Worm (Caenorhabditis elegans): Measurements from ENCODE around the gene R13H4.7.

Gene R13H4.7

DNA sequence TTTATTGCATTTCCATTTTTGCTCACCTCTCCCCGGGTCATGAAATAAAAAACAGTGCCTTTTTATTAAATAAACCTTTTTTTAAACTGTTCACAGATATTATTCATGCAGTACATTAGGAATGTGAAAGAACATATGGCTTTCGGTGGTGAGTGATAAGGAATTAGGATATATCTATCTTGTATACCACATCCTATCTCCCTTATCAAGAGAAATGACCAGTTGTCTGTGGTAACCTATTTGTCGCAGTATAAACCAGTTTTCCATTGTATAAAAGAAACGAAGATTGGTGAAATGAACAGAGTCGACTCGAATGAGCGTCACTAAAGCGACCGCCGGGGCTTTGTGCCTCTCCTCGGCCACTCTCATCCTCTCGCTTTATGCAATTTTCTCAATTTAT is 38.8 kb downstream of the R13H4.7 start, which contains the start of gene col-158:
Gene col-158 (plus strand): TSS at position 301 of the 400 bp plus-strand sequence.
- TF ChIP-seq dox-1 (GFP tag; IDR thresholded peaks at IDR 0.05) = no peak
- TF ChIP-seq hsf-1 (GFP tag; IDR thresholded peaks at IDR 0.05) = no peak
- TF ChIP-seq Y53G8AR.9 (GFP tag; conservative IDR thresholded peaks at IDR 0.05) = no peak
- no peak for TF ChIP-seq ztf-22 (GFP tag; optimal IDR thresholded peaks at IDR 0.05)
- TF ChIP-seq mxl-1 (tag; optimal IDR thresholded peaks at IDR 0.05) = no peak
- TF ChIP-seq efl-1 (GFP tag; optimal IDR thresholded peaks at IDR 0.05) = no peak
- no peak for TF ChIP-seq nhr-90 (tag; optimal IDR thresholded peaks at IDR 0.05)
- no peak for TF ChIP-seq tlf-1 (GFP tag; optimal IDR thresholded peaks at IDR 0.05)
- no peak for TF ChIP-seq ztf-26 (tag; optimal IDR thresholded peaks at IDR 0.05)
- no peak for TF ChIP-seq ceh-91 (GFP tag; IDR thresholded peaks at IDR 0.05)

DNA sequence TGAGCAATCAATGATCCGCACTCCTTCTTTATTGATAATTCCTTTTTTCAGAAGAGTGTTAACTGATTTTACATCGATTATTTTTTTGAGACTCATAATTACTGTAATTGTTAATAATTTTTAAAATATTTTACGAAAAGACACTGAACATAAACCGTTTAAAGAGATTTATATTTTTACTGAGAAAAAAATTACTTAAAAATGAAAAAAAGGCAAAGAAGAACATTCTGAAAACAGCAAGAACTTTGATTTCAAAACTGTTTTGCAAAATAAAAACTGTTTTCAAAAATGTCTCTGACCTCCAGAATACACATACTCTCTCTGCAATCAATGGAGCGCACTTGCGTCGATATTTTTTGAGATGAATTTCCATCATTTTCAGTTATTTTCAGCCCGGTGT is 41.1 kb downstream of the R13H4.7 start, which contains the start of the genes mpst-1 and D2023.6:
Gene mpst-1 (minus strand): TSS at position 101 of the 400 bp plus-strand sequence.
Gene D2023.6 (plus strand): TSS at position 388 of the 400 bp plus-strand sequence.
- TF ChIP-seq hmg-1.2 (GFP tag; IDR thresholded peaks at IDR 0.05) (peak; percentile 74; the same call in 1 of the 2 replicates), pha-4 (tag; optimal IDR thresholded peaks at IDR 0.05) (no peak)

DNA sequence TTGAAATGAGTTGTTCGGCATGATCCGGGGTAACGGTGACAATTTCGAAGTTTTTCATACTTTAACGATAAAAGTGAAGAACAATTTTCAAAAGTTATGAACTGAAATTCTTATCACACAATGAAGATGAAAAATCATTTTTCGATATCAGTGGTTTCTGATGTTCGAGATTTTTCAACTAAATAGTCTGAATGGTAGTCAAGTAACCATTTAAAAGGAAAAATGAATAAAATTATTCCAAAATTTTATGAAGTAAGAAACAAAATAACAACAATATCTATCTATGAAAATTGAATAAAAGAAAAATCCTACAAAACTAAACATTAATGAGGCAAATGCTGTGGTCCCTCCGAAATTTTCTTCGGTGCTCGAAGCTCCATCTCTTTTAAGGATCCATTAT is 42.4 kb downstream of the R13H4.7 start, which contains the start of gene D2023.4:
Gene D2023.4 (minus strand): TSS at position 101 of the 400 bp plus-strand sequence.
- TF ChIP-seq F37B4.10 (GFP tag; IDR thresholded peaks at IDR 0.05) (no peak), egrh-3 (GFP tag; IDR thresholded peaks at IDR 0.05) (no peak), tbx-9 (tag; optimal IDR thresholded peaks at IDR 0.05; ENCODE audit: borderline replicate concordance) (no peak), ztf-6 (GFP tag; IDR thresholded peaks at IDR 0.05) (no peak), mes-4 (tag; optimal IDR thresholded peaks at IDR 0.05) (no peak), rec-8 (tag; optimal IDR thresholded peaks at IDR 0.05) (no peak), ZK185.1 (tag; optimal IDR thresholded peaks at IDR 0.05; ENCODE audit: poor library complexity, severe bottlenecking) (no peak), C06A6.2 (GFP tag; conservative IDR thresholded peaks at IDR 0.05) (no peak), atf-7 (tag; optimal IDR thresholded peaks at IDR 0.05) (no peak), ceh-79 (tag; optimal IDR thresholded peaks at IDR 0.05) (no peak)

DNA sequence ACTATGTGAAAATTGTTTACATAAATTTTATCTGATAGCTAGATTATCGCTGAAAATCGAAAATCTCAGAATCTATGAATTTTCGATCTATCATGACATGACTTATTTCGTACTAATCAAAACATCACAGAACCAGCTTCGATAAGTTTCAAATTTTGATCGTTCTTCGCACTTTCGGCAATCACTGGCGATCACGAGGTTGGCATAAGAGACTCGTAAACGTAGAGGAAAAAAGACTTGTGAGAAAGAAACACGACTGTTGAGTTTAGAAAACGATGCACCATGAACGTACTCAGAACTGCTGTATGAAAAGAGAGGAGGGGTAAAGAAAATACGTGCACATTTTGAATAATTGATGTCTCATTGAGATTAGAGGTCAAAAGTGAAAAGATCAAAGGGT is 44.1 kb downstream of the R13H4.7 start:
- TF ChIP-seq dpff-1 (tag; optimal IDR thresholded peaks at IDR 0.05) (no peak), lin-54 (GFP tag; optimal IDR thresholded peaks at IDR 0.05) (peak; percentile 67), pha-4 (tag; optimal IDR thresholded peaks at IDR 0.05) (peak; percentile 62), B0019.2 (GFP tag; conservative IDR thresholded peaks at IDR 0.05) (no peak), snpc-4 (GFP tag; optimal IDR thresholded peaks at IDR 0.05) (no peak), snpc-4 (tag; optimal IDR thresholded peaks at IDR 0.05) (peak in 2 of 4 experiments; percentile 17 to 22), tbp1 (GFP tag; optimal IDR thresholded peaks at IDR 0.05) (peak; percentile 57), hrde-1 (tag; optimal IDR thresholded peaks at IDR 0.05; ENCODE audit: borderline replicate concordance) (no peak), madf-3 (GFP tag; IDR thresholded peaks at IDR 0.05) (no peak), rcor-1 (GFP tag; IDR thresholded peaks at IDR 0.05) (0 out of 2 replicates have a peak, but pooled peaks have one; percentile 18), Y53G8AR.9 (GFP tag; conservative IDR thresholded peaks at IDR 0.05) (0 out of 2 replicates have a peak, but pooled peaks have one; percentile 39), T07F8.4 (tag; optimal IDR thresholded peaks at IDR 0.05) (no peak), attf-6 (GFP tag; IDR thresholded peaks at IDR 0.05) (no peak), ceh-79 (tag; optimal IDR thresholded peaks at IDR 0.05) (no peak), egl-18 (GFP tag; IDR thresholded peaks at IDR 0.05) (no peak), sptf-2 (GFP tag; optimal IDR thresholded peaks at IDR 0.05) (no peak), tlf-1 (GFP tag; optimal IDR thresholded peaks at IDR 0.05) (peak; percentile 65), somi-1 (GFP tag; optimal IDR thresholded peaks at IDR 0.05) (peak; percentile 60), attf-3 (GFP tag; conservative IDR thresholded peaks at IDR 0.05) (no peak), snpc-1.3 (tag; optimal IDR thresholded peaks at IDR 0.05; ENCODE audit: insufficient read depth) (no peak), egrh-3 (GFP tag; IDR thresholded peaks at IDR 0.05) (no peak), madf-10 (tag; optimal IDR thresholded peaks at IDR 0.05) (peak; percentile 45), ztf-28 (GFP tag; IDR thresholded peaks at IDR 0.05) (no peak), K11D2.4 (GFP tag; IDR thresholded peaks at IDR 0.05) (no peak), lin-40 (tag; optimal IDR thresholded peaks at IDR 0.05) (peak; percentile 57), rpc-1 (optimal IDR thresholded peaks at IDR 0.05) (no peak), rpc-1 (tag; optimal IDR thresholded peaks at IDR 0.05) (no peak)

All from whole organism, young adult.